Comparison of ENCODE assay signal across 6 worm cellular contexts in genomic region chrII:8796391-8796790, ce11.
TF ChIP-seq lines count a peak whose summit lies in the region.

No protein-coding gene starts in this region.

TF ChIP-seq in whole organism, L1 larva, 84 proteins besides CTCF, POLR2A, EP300 and RAD21 (continued from another document and continues in another):
- peak; percentile 35 to 46 for TF ChIP-seq efl-1 (optimal IDR thresholded peaks at IDR 0.05; lab: Kevin White, UChicago)
- TF ChIP-seq efl-1 (GFP tag; optimal IDR thresholded peaks at IDR 0.05 in 1 of 2; lab: Kevin White, UChicago), result peak; percentile 5 to 67
- no peak for TF ChIP-seq C04F5.9 (tag; optimal IDR thresholded peaks at IDR 0.05; lab: Kevin White, UChicago)
- TF ChIP-seq nhr-20 (tag; optimal IDR thresholded peaks at IDR 0.05; lab: Kevin White, UChicago), result peak; percentile 56
- peak; percentile 85 for TF ChIP-seq nhr-47 (tag; optimal IDR thresholded peaks at IDR 0.05; lab: Kevin White, UChicago)
- peak; percentile 98 for TF ChIP-seq lin-14 (GFP tag; optimal IDR thresholded peaks at IDR 0.05; lab: Kevin White, UChicago)
- peak; percentile 83 for TF ChIP-seq unc-86 (tag; optimal IDR thresholded peaks at IDR 0.05; lab: Kevin White, UChicago)
- peak; percentile 94 for TF ChIP-seq fkh-10 (GFP tag; optimal IDR thresholded peaks at IDR 0.05; lab: Kevin White, UChicago)
- no peak for TF ChIP-seq vab-15 (tag; optimal IDR thresholded peaks at IDR 0.05; lab: Kevin White, UChicago)
- TF ChIP-seq snpc-4 (tag; optimal IDR thresholded peaks at IDR 0.05; lab: Kevin White, UChicago), result peak; percentile 13
- TF ChIP-seq nhr-71 (tag; optimal IDR thresholded peaks at IDR 0.05; lab: Kevin White, UChicago), result peak; percentile 88
- TF ChIP-seq tbx-2 (tag; optimal IDR thresholded peaks at IDR 0.05; lab: Kevin White, UChicago), result peak; percentile 81
- no peak for TF ChIP-seq pax-3 (tag; optimal IDR thresholded peaks at IDR 0.05; lab: Kevin White, UChicago)
- TF ChIP-seq skn-1 (tag; optimal IDR thresholded peaks at IDR 0.05; lab: Kevin White, UChicago), result peak; percentile 6
- TF ChIP-seq irx-1 (tag; optimal IDR thresholded peaks at IDR 0.05; lab: Kevin White, UChicago), result peak; percentile 54
- peak; percentile 52 for TF ChIP-seq jun-1 (tag; optimal IDR thresholded peaks at IDR 0.05; lab: Kevin White, UChicago)
- TF ChIP-seq ceh-63 (GFP tag; optimal IDR thresholded peaks at IDR 0.05; lab: Kevin White, UChicago), result no peak
- peak; percentile 45 to 50 for TF ChIP-seq lsy-2 (tag; optimal IDR thresholded peaks at IDR 0.05; lab: Kevin White, UChicago)
- TF ChIP-seq nhr-11 (tag; optimal IDR thresholded peaks at IDR 0.05; lab: Kevin White, UChicago), result no peak
- TF ChIP-seq lin-13 (GFP tag; optimal IDR thresholded peaks at IDR 0.05; lab: Kevin White, UChicago), result no peak
- peak; percentile 68 for TF ChIP-seq swsn-7 (tag; optimal IDR thresholded peaks at IDR 0.05; lab: Kevin White, UChicago)
- no peak for TF ChIP-seq nhr-76 (tag; optimal IDR thresholded peaks at IDR 0.05; lab: Kevin White, UChicago)

TF ChIP-seq in whole organism, L2 larva, 48 proteins besides CTCF, POLR2A, EP300 and RAD21 (continued from another document):
- peak; percentile 55 for TF ChIP-seq nhr-129 (tag; optimal IDR thresholded peaks at IDR 0.05; lab: Kevin White, UChicago)
- no peak for TF ChIP-seq R02D3.7 (tag; optimal IDR thresholded peaks at IDR 0.05; lab: Kevin White, UChicago)
- TF ChIP-seq lin-11 (tag; optimal IDR thresholded peaks at IDR 0.05; lab: Kevin White, UChicago), result peak; percentile 44
- TF ChIP-seq unc-62 (GFP tag; optimal IDR thresholded peaks at IDR 0.05; lab: Kevin White, UChicago), result peak; percentile 8
- peak; percentile 59 for TF ChIP-seq unc-55 (GFP tag; optimal IDR thresholded peaks at IDR 0.05; lab: Kevin White, UChicago)
- TF ChIP-seq egl-27 (tag; optimal IDR thresholded peaks at IDR 0.05; lab: Kevin White, UChicago), result peak; percentile 89
- TF ChIP-seq skn-1 (tag; optimal IDR thresholded peaks at IDR 0.05; lab: Kevin White, UChicago), result no peak
- peak; percentile 95 for TF ChIP-seq sma-9 (GFP tag; optimal IDR thresholded peaks at IDR 0.05; lab: Kevin White, UChicago)
- TF ChIP-seq sma-9 (tag; optimal IDR thresholded peaks at IDR 0.05; lab: Kevin White, UChicago), result no peak
- peak; percentile 63 for TF ChIP-seq ztf-4 (tag; optimal IDR thresholded peaks at IDR 0.05; lab: Kevin White, UChicago)
- TF ChIP-seq sem-4 (tag; optimal IDR thresholded peaks at IDR 0.05; lab: Kevin White, UChicago), result peak; percentile 86
- TF ChIP-seq zag-1 (tag; optimal IDR thresholded peaks at IDR 0.05; lab: Kevin White, UChicago), result peak; percentile 79
- peak; percentile 88 for TF ChIP-seq C34F6.9 (tag; optimal IDR thresholded peaks at IDR 0.05; lab: Kevin White, UChicago)
- TF ChIP-seq nhr-10 (tag; optimal IDR thresholded peaks at IDR 0.05; lab: Kevin White, UChicago), result no peak

TF ChIP-seq in whole organism, L3 larva, 47 proteins besides CTCF, POLR2A, EP300 and RAD21 (continued from another document):
- TF ChIP-seq R02D3.7 (tag; optimal IDR thresholded peaks at IDR 0.05; lab: Kevin White, UChicago) (peak; percentile 35), mdl-1 (tag; optimal IDR thresholded peaks at IDR 0.05; lab: Kevin White, UChicago) (peak; percentile 50), ZK546.5 (tag; optimal IDR thresholded peaks at IDR 0.05; lab: Kevin White, UChicago) (no peak), nhr-237 (tag; optimal IDR thresholded peaks at IDR 0.05; lab: Kevin White, UChicago) (no peak), lin-39 (tag; optimal IDR thresholded peaks at IDR 0.05; lab: Kevin White, UChicago) (peak; percentile 84)

TF ChIP-seq in whole organism, L4 larva, 104 proteins besides CTCF, POLR2A, EP300 and RAD21 (continued from another document):
- TF ChIP-seq mdt-29 (GFP tag; IDR thresholded peaks at IDR 0.05; lab: Robert Waterston, UW) (no peak), ces-1 (GFP tag; optimal IDR thresholded peaks at IDR 0.05; lab: Kevin White, UChicago) (peak; percentile 25), gei-8 (GFP tag; optimal IDR thresholded peaks at IDR 0.05; lab: Kevin White, UChicago) (peak; percentile 48), php-3 (GFP tag; IDR thresholded peaks at IDR 0.05; lab: Robert Waterston, UW) (no peak), pqm-1 (tag; optimal IDR thresholded peaks at IDR 0.05; lab: Kevin White, UChicago) (no peak), hlh-11 (tag; optimal IDR thresholded peaks at IDR 0.05; lab: Kevin White, UChicago) (peak; percentile 57), nhr-41 (GFP tag; IDR thresholded peaks at IDR 0.05; lab: Robert Waterston, UW) (no peak), lsy-2 (tag; optimal IDR thresholded peaks at IDR 0.05; lab: Kevin White, UChicago) (peak; percentile 50 to 74), spr-3 (GFP tag; optimal IDR thresholded peaks at IDR 0.05; lab: Kevin White, UChicago) (no peak), ZK337.2 (GFP tag; IDR thresholded peaks at IDR 0.05; lab: Robert Waterston, UW) (0 out of 2 replicates have a peak, but pooled peaks have one; percentile 35), dmd-6 (GFP tag; IDR thresholded peaks at IDR 0.05; lab: Robert Waterston, UW) (peak; percentile 76), dmd-8 (GFP tag; IDR thresholded peaks at IDR 0.05; lab: Robert Waterston, UW) (0 out of 2 replicates have a peak, but pooled peaks have one; percentile 55), ceh-32 (tag; optimal IDR thresholded peaks at IDR 0.05; lab: Kevin White, UChicago; ENCODE audit: poor library complexity) (peak; percentile 6), hmg-1.1 (GFP tag; IDR thresholded peaks at IDR 0.05; lab: Robert Waterston, UW) (peak; percentile 49), rbr-2 (tag; optimal IDR thresholded peaks at IDR 0.05; lab: Kevin White, UChicago) (peak; percentile 88), duxl-1 (tag; optimal IDR thresholded peaks at IDR 0.05; lab: Kevin White, UChicago; ENCODE audit: poor library complexity) (no peak), daf-16 (GFP tag; optimal IDR thresholded peaks at IDR 0.05; lab: Kevin White, UChicago) (peak in 1 of 2 experiments; percentile 49), daf-16 (tag; optimal IDR thresholded peaks at IDR 0.05; lab: Kevin White, UChicago) (no peak), Y75B8A.6 (GFP tag; IDR thresholded peaks at IDR 0.05; lab: Robert Waterston, UW) (no peak), daf-8 (GFP tag; IDR thresholded peaks at IDR 0.05; lab: Robert Waterston, UW) (no peak), unc-62 (GFP tag; optimal IDR thresholded peaks at IDR 0.05 in 1 of 2; lab: Kevin White, UChicago) (peak in 1 of 2 experiments; percentile 88), unc-62 (tag; optimal IDR thresholded peaks at IDR 0.05; lab: Kevin White, UChicago) (no peak), nhr-11 (tag; optimal IDR thresholded peaks at IDR 0.05; lab: Kevin White, UChicago) (peak; percentile 63), tra-1 (GFP tag; IDR thresholded peaks at IDR 0.05; lab: Robert Waterston, UW) (0 out of 2 replicates have a peak, but pooled peaks have one; percentile 30), nhr-102 (tag; optimal IDR thresholded peaks at IDR 0.05; lab: Kevin White, UChicago) (no peak), madf-9 (GFP tag; conservative IDR thresholded peaks at IDR 0.05; lab: Robert Waterston, UW) (no peak), nhr-48 (tag; optimal IDR thresholded peaks at IDR 0.05; lab: Kevin White, UChicago) (peak; percentile 54), aha-1 (tag; lab: Kevin White, UChicago) (peak; percentile 41), Y5F2A.4 (GFP tag; optimal IDR thresholded peaks at IDR 0.05; lab: Kevin White, UChicago) (no peak), mep-1 (tag; optimal IDR thresholded peaks at IDR 0.05; lab: Kevin White, UChicago) (peak; percentile 77), F10B5.3 (tag; optimal IDR thresholded peaks at IDR 0.05; lab: Kevin White, UChicago) (no peak), lin-13 (GFP tag; optimal IDR thresholded peaks at IDR 0.05; lab: Kevin White, UChicago) (no peak)

TF ChIP-seq in whole organism, late embryonic, 69 proteins besides CTCF, POLR2A, EP300 and RAD21 (continued from another document):
- TF ChIP-seq fax-1 (tag; optimal IDR thresholded peaks at IDR 0.05; lab: Kevin White, UChicago) (no peak), unc-42 (tag; optimal IDR thresholded peaks at IDR 0.05; lab: Kevin White, UChicago) (peak; percentile 77), ceh-31 (tag; optimal IDR thresholded peaks at IDR 0.05; lab: Kevin White, UChicago) (peak; percentile 23)

TF ChIP-seq in whole organism, young adult, 124 proteins besides CTCF, POLR2A, EP300 and RAD21 (continued from another document):
- TF ChIP-seq unc-62 (GFP tag; optimal IDR thresholded peaks at IDR 0.05; lab: Kevin White, UChicago) (no peak), attf-3 (GFP tag; conservative IDR thresholded peaks at IDR 0.05; lab: Robert Waterston, UW) (no peak), Y53G8AR.9 (GFP tag; conservative IDR thresholded peaks at IDR 0.05; lab: Robert Waterston, UW) (no peak), let-526 (GFP tag; IDR thresholded peaks at IDR 0.05; lab: Robert Waterston, UW) (no peak), lag-1 (GFP tag; IDR thresholded peaks at IDR 0.05; lab: Robert Waterston, UW) (no peak), K11D2.4 (GFP tag; IDR thresholded peaks at IDR 0.05; lab: Robert Waterston, UW) (no peak), repo-1 (tag; optimal IDR thresholded peaks at IDR 0.05; lab: Kevin White, UChicago) (no peak), snpc-1.3 (tag; optimal IDR thresholded peaks at IDR 0.05; lab: Kevin White, UChicago; ENCODE audit: insufficient read depth) (no peak), ZK185.1 (tag; optimal IDR thresholded peaks at IDR 0.05; lab: Kevin White, UChicago; ENCODE audit: poor library complexity, severe bottlenecking) (peak; percentile 31), ztf-22 (GFP tag; optimal IDR thresholded peaks at IDR 0.05; lab: Kevin White, UChicago) (no peak), mxl-1 (tag; optimal IDR thresholded peaks at IDR 0.05; lab: Kevin White, UChicago) (no peak)
